Worm (Caenorhabditis elegans): ENCODE measurements around the gene Y49F6B.6.

ce11 chrII:3470549-3470948 is 2.4 kb upstream of the Y49F6B.6 start, which contains the start of gene Y49F6B.20:
- no peak for TF ChIP-seq ceh-9 (tag; optimal IDR thresholded peaks at IDR 0.05)
- TF ChIP-seq odd-2 (tag; optimal IDR thresholded peaks at IDR 0.05) = no peak
- TF ChIP-seq ceh-31 (tag; optimal IDR thresholded peaks at IDR 0.05) = no peak
- TF ChIP-seq dve-1 (tag; optimal IDR thresholded peaks at IDR 0.05) = no peak
- TF ChIP-seq ceh-48 (tag; optimal IDR thresholded peaks at IDR 0.05) = no peak
- no peak for TF ChIP-seq elt-2 (tag; optimal IDR thresholded peaks at IDR 0.05)
- TF ChIP-seq ets-4 (tag; optimal IDR thresholded peaks at IDR 0.05) = no peak
- no peak for TF ChIP-seq nhr-11 (tag; optimal IDR thresholded peaks at IDR 0.05)
- no peak for TF ChIP-seq ceh-19 (GFP tag; optimal IDR thresholded peaks at IDR 0.05)
- TF ChIP-seq pax-1 (tag; optimal IDR thresholded peaks at IDR 0.05) = no peak
